Worm (Caenorhabditis elegans) whole organism, L3 larva: Measurements from ENCODE around the gene dpf-2.

ENCODE experiments used
- R02D3.7 ChIP-seq: fragments of 150-350 bp; optimal IDR thresholded peaks from 2 replicates; lab custom pipeline; 2014; ENCODE audit warnings: missing biosample characterization, missing genetic modification characterization
- ceh-28 ChIP-seq: fragments of 150-350 bp; optimal IDR thresholded peaks from 2 replicates; lab custom pipeline; 2014; ENCODE audit warnings: missing biosample characterization, missing genetic modification reagents, missing genetic modification characterization
- fos-1 ChIP-seq: fragments of 150-350 bp; optimal IDR thresholded peaks from 2 replicates; lab custom pipeline; 2014; ENCODE audit warnings: missing biosample characterization, missing genetic modification characterization
- hmg-11 ChIP-seq: sonication (generic microtip); optimal IDR thresholded peaks from 2 replicates; lab custom pipeline; 2016; ENCODE audit warnings: missing genetic modification characterization, missing compliant biosample characterization
- nhr-237 ChIP-seq: fragments of 150-350 bp; optimal IDR thresholded peaks from 2 replicates; lab custom pipeline; 2014; ENCODE audit warnings: missing biosample characterization, missing genetic modification characterization
- ztf-4 ChIP-seq: fragments of 150-350 bp; optimal IDR thresholded peaks from 2 replicates; lab custom pipeline; 2014; ENCODE audit warnings: missing biosample characterization, missing genetic modification characterization

- TF ChIP-seq nhr-237 (tag; lab: Kevin White, UChicago) (no peak), ztf-4 (tag; lab: Kevin White, UChicago) (no peak), fos-1 (tag; lab: Kevin White, UChicago) (no peak), hmg-11 (tag; lab: Kevin White, UChicago) (no peak), ceh-28 (tag; lab: Kevin White, UChicago) (no peak), R02D3.7 (no peak)
These were observed 6.7 kb downstream of the dpf-2 start for ce11 chrX:14838339-14838738.
